Worm (Caenorhabditis elegans): Measurements from ENCODE around the gene C09E8.6.

ce11 chrII:582649-583048 lies 26.4 kb downstream of the C09E8.6 start, which contains the start of gene fbxb-14:
- TF ChIP-seq snpc-4 (tag; optimal IDR thresholded peaks at IDR 0.05) (no peak), nhr-76 (tag; optimal IDR thresholded peaks at IDR 0.05) (no peak), blmp-1 (tag; optimal IDR thresholded peaks at IDR 0.05) (no peak), ham-2 (GFP tag; optimal IDR thresholded peaks at IDR 0.05) (no peak), nhr-28 (tag; optimal IDR thresholded peaks at IDR 0.05) (no peak), bed-3 (GFP tag; optimal IDR thresholded peaks at IDR 0.05) (no peak)
